Fruit fly (Drosophila melanogaster) whole organism, adult: Measurements from ENCODE around the gene Slc25A46b.

Source experiments
- CG1620 ChIP-seq: fragments of 200-800 bp; sonication (Bioruptor generic); optimal IDR thresholded peaks from 2 replicates; lab custom pipeline; 2016; ENCODE audit warnings: missing biosample characterization, missing genetic modification characterization
- CG33017 ChIP-seq: fragments of 200-800 bp; sonication (Bioruptor generic); optimal IDR thresholded peaks from 2 replicates; lab custom pipeline; 2018; ENCODE audit warnings: missing biosample characterization, mild to moderate bottlenecking, missing genetic modification characterization, moderate library complexity
- CG7045 ChIP-seq: fragments of 200-800 bp; sonication (Bioruptor generic); optimal IDR thresholded peaks from 2 replicates; lab custom pipeline; 2017; ENCODE audit warnings: missing biosample characterization, mild to moderate bottlenecking, missing genetic modification characterization
- CG7101 ChIP-seq: fragments of 200-800 bp; sonication (Bioruptor generic); optimal IDR thresholded peaks from 2 replicates; lab custom pipeline; 2018; ENCODE audit warnings: missing biosample characterization, mild to moderate bottlenecking, missing genetic modification characterization, moderate library complexity
- Clk ChIP-seq: fragments of 200-800 bp; sonication (Bioruptor generic); optimal IDR thresholded peaks from 2 replicates; lab custom pipeline; 2017; ENCODE audit warnings: missing biosample characterization, missing genetic modification characterization
- Crg-1 ChIP-seq: fragments of 200-800 bp; sonication (Bioruptor generic); optimal IDR thresholded peaks from 2 replicates; lab custom pipeline; 2016; ENCODE audit warnings: missing biosample characterization, missing genetic modification characterization
- kay ChIP-seq: fragments of 200-800 bp; sonication (Bioruptor generic); peaks from one replicate; lab custom pipeline; 2016; ENCODE audit warnings: missing biosample characterization, missing genetic modification characterization, borderline replicate concordance
- ovo ChIP-seq: fragments of 200-800 bp; sonication (Bioruptor generic); optimal IDR thresholded peaks from 2 replicates; lab custom pipeline; 2016; ENCODE audit warnings: missing biosample characterization, missing genetic modification characterization
- tj ChIP-seq: fragments of 200-800 bp; sonication (Bioruptor generic); optimal IDR thresholded peaks from 3 replicates; lab custom pipeline; 2017; ENCODE audit warnings: missing biosample characterization, mild to moderate bottlenecking, missing genetic modification characterization, moderate library complexity

DNA sequence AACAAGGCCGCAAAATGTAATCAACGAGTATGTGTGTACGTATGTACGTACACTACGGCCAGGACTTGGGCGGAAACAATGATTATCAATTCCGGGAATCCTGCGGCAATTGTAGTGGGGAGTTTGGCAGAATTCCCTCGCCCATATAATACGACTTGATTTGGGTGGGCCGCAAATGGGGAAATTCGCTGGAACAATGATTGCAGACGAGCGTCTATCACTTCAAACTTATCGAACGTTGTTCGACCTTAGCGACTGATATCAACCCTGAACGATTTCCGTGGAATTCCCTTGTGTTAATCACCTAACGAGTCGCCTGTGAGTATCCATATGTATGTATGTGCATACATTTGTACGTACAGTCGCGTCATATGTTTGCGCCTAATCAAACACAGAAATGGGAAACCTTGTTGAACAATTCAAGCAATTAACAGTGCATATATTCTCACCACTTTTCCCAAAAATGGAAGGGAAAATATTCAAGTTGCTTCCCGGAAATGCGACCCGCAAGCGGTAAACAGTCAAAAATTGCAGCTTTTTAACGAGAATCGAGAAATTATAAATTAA lies 48.0 kb downstream of the Slc25A46b start:
- TF ChIP-seq tj (GFP tag; lab: Kevin White, UChicago) (no peak), CG7101 (no peak), ovo (GFP tag; lab: Kevin White, UChicago) (no peak), Crg-1 (GFP tag; lab: Kevin White, UChicago) (no peak), CG33017 (tag; lab: Kevin White, UChicago) (no peak), Clk (GFP tag; lab: Kevin White, UChicago) (no peak), CG1620 (GFP tag; lab: Kevin White, UChicago) (no peak), CG7045 (GFP tag; lab: Kevin White, UChicago) (no peak), kay (GFP tag; lab: Kevin White, UChicago) (no peak)
